Fruit fly (Drosophila melanogaster): Measurements from ENCODE around the gene bap.

DNA sequence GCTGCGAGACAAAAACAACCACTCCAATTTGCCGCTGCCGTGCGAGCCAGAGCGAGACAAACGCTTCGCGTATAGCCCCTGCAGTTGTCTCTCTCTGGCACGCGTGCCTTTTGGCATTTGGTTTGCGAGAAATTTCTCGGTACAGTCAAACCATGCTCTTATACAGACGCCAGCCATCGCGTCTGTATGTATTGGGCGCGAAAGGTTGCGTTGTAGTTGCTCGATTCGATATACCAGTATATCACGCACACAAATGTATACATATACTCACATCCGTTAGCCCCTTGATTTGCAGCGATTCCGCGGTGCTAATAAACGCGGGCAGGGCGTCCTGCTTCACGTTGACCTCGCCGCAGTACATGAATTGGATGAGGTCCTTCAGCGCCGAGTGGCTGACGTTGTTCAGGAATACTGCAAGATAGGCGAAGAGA lies 12.3 kb upstream of the bap start:
- TF ChIP-seq psq (optimal IDR thresholded peaks at IDR 0.05) (no peak), Myc (optimal IDR thresholded peaks at IDR 0.05) (no peak), ttk (optimal IDR thresholded peaks at IDR 0.05) (no peak), h (optimal IDR thresholded peaks at IDR 0.05) (no peak), Sin3A (optimal IDR thresholded peaks at IDR 0.05) (no peak)
